Worm (Caenorhabditis elegans) whole organism, L4 larva: ENCODE data around the gene fce-2.

Source experiments
- D1046.2 ChIP-seq: fragments of 200-800 bp; sonication (Bioruptor generic); IDR thresholded peaks from 2 replicates; pipeline ENCODE4 v1.3.6; 2022; ENCODE audit warnings: missing genetic modification characterization, missing compliant biosample characterization
- F26F4.8 ChIP-seq: fragments of 200-800 bp; sonication (Bioruptor generic); conservative IDR thresholded peaks from 2 replicates; pipeline ENCODE4 v1.3.6; 2022; ENCODE audit warnings: missing genetic modification characterization, missing compliant biosample characterization
- F37D6.2 ChIP-seq: sonication (generic microtip); optimal IDR thresholded peaks from 2 replicates; lab custom pipeline; 2016; ENCODE audit warnings: mild to moderate bottlenecking, missing genetic modification characterization, missing compliant biosample characterization
- T26A8.4 ChIP-seq: fragments of 200-800 bp; sonication (Bioruptor generic); IDR thresholded peaks from 2 replicates; pipeline ENCODE4 v1.3.6; 2022; ENCODE audit warnings: missing genetic modification characterization, missing compliant biosample characterization
- Y105C5A.15 ChIP-seq: fragments of 200-800 bp; sonication (Bioruptor generic); IDR thresholded peaks from 2 replicates; pipeline ENCODE4 v1.3.6; 2022; ENCODE audit warnings: missing genetic modification characterization, missing compliant biosample characterization
- aha-1 ChIP-seq: fragments of 150-350 bp; peaks from one replicate; lab custom pipeline; 2014; ENCODE audit warnings: missing biosample characterization, missing genetic modification characterization
- attf-4 ChIP-seq: sonication (generic microtip); optimal IDR thresholded peaks from 3 replicates; lab custom pipeline; 2017; ENCODE audit warnings: missing biosample characterization, missing genetic modification characterization
- ceh-20 ChIP-seq: fragments of 200-800 bp; sonication (Bioruptor generic); IDR thresholded peaks from 2 replicates; pipeline ENCODE4 v1.3.6; 2022; ENCODE audit warnings: missing genetic modification reagents, missing genetic modification characterization, missing compliant biosample characterization
- daf-16 ChIP-seq, 3 experiments: sonication (generic microtip); optimal IDR thresholded peaks; 2 replicates each; lab custom pipeline; 2016 to 2017; ENCODE audit warnings: missing genetic modification characterization in 3 of 3, missing genetic modification reagents in 3 of 3, mild to moderate bottlenecking in 2 of 3, missing compliant biosample characterization in 2 of 3, missing biosample characterization in 1 of 3, moderate library complexity in 1 of 3
- dmd-6 ChIP-seq: fragments of 200-800 bp; sonication (Bioruptor generic); IDR thresholded peaks from 2 replicates; pipeline ENCODE4 v1.3.6; 2022; ENCODE audit warnings: missing genetic modification reagents, missing genetic modification characterization, missing compliant biosample characterization
- dmd-8 ChIP-seq: fragments of 200-800 bp; sonication (Bioruptor generic); IDR thresholded peaks from 2 replicates; pipeline ENCODE4 v1.3.6; 2022; ENCODE audit warnings: missing genetic modification characterization, missing compliant biosample characterization
- dpl-1 ChIP-seq: fragments of 150-350 bp; optimal IDR thresholded peaks from 2 replicates; lab custom pipeline; 2014; ENCODE audit warnings: missing biosample characterization, missing genetic modification reagents, missing genetic modification characterization
- duxl-1 ChIP-seq: sonication (generic microtip); optimal IDR thresholded peaks from 2 replicates; lab custom pipeline; 2016; ENCODE audit warnings: mild to moderate bottlenecking, missing genetic modification characterization, moderate library complexity, missing compliant biosample characterization; ENCODE audit not compliant: poor library complexity
- dve-1 ChIP-seq: sonication (generic microtip); optimal IDR thresholded peaks from 2 replicates; lab custom pipeline; 2017; ENCODE audit warnings: antibody characterized with exemption, mild to moderate bottlenecking, missing genetic modification characterization, missing compliant biosample characterization; ENCODE audit not compliant: insufficient read depth
- egl-43 ChIP-seq: fragments of 200-800 bp; sonication (Bioruptor generic); IDR thresholded peaks from 2 replicates; pipeline ENCODE4 v1.3.6; 2022; ENCODE audit warnings: missing genetic modification reagents, missing genetic modification characterization, missing compliant biosample characterization
- fkh-10 ChIP-seq: fragments of 150-350 bp; optimal IDR thresholded peaks from 2 replicates; lab custom pipeline; 2014; ENCODE audit warnings: missing biosample characterization, missing genetic modification reagents, missing genetic modification characterization
- hif-1 ChIP-seq, 2 experiments: sonication (generic microtip); optimal IDR thresholded peaks; 2 replicates each; lab custom pipeline; 2016 to 2017; ENCODE audit warnings: missing compliant biosample characterization in 2 of 2, missing genetic modification characterization in 2 of 2, missing genetic modification reagents in 2 of 2, missing genotype in 2 of 2, mild to moderate bottlenecking in 1 of 2
- hlh-11 ChIP-seq: fragments of 200-800 bp; sonication (Bioruptor generic); optimal IDR thresholded peaks from 2 replicates; lab custom pipeline; 2018; ENCODE audit warnings: mild to moderate bottlenecking, missing genetic modification characterization, missing compliant biosample characterization
- hlh-30 ChIP-seq: sonication (generic microtip); optimal IDR thresholded peaks from 2 replicates; lab custom pipeline; 2017; ENCODE audit warnings: antibody characterized with exemption, mild to moderate bottlenecking, missing genetic modification characterization, missing compliant biosample characterization; ENCODE audit not compliant: insufficient read depth
- hmg-1.1 ChIP-seq: fragments of 200-800 bp; sonication (Bioruptor generic); IDR thresholded peaks from 2 replicates; pipeline ENCODE4 v1.3.6; 2022; ENCODE audit warnings: missing genetic modification reagents, missing genetic modification characterization, missing compliant biosample characterization
- lin-15B ChIP-seq: fragments of 150-350 bp; sonication (generic microtip); optimal IDR thresholded peaks from 3 replicates; lab custom pipeline; 2014; ENCODE audit warnings: missing biosample characterization, missing genetic modification characterization
- lin-29 ChIP-seq: fragments of 200-800 bp; sonication (Bioruptor generic); IDR thresholded peaks from 2 replicates; pipeline ENCODE4 v1.3.6; 2022; ENCODE audit warnings: missing genetic modification reagents, missing genetic modification characterization, missing compliant biosample characterization
- lin-38 ChIP-seq: fragments of 200-800 bp; sonication (Bioruptor generic); IDR thresholded peaks from 2 replicates; pipeline ENCODE4 v1.3.6; 2022; ENCODE audit warnings: missing genetic modification reagents, missing genetic modification characterization, missing compliant biosample characterization
- lsy-2 ChIP-seq, 2 experiments: fragments of 150-350 bp in 1 of 2; sonication (generic microtip) in 1 of 2; optimal IDR thresholded peaks; 2 replicates each; lab custom pipeline; 2014 to 2017; ENCODE audit warnings: missing biosample characterization in 2 of 2, missing genetic modification characterization in 2 of 2
- madf-9 ChIP-seq: fragments of 200-800 bp; sonication (Bioruptor generic); conservative IDR thresholded peaks from 2 replicates; pipeline ENCODE4 v1.3.6; 2022; ENCODE audit warnings: missing genetic modification reagents, missing genetic modification characterization, missing compliant biosample characterization
- mdl-1 ChIP-seq, 2 experiments: fragments of 150-350 bp in 1 of 2; sonication (generic microtip) in 1 of 2; optimal IDR thresholded peaks; 2 replicates each; lab custom pipeline; 2014 to 2017; ENCODE audit warnings: missing biosample characterization in 2 of 2, missing genetic modification characterization in 2 of 2
- mep-1 ChIP-seq: fragments of 150-350 bp; sonication (generic microtip); optimal IDR thresholded peaks from 3 replicates; lab custom pipeline; 2014; ENCODE audit warnings: missing biosample characterization, missing genetic modification characterization
- mes-2 ChIP-seq: sonication (generic microtip); optimal IDR thresholded peaks from 2 replicates; lab custom pipeline; 2016; ENCODE audit warnings: missing genotype, mild to moderate bottlenecking, missing genetic modification characterization, missing compliant biosample characterization; ENCODE audit not compliant: poor library complexity, severe bottlenecking
- mxl-3 ChIP-seq: fragments of 200-800 bp; sonication (Bioruptor generic); optimal IDR thresholded peaks from 2 replicates; lab custom pipeline; 2018; ENCODE audit warnings: mild to moderate bottlenecking, missing genetic modification characterization, missing compliant biosample characterization
- nhr-102 ChIP-seq: sonication (generic microtip); optimal IDR thresholded peaks from 2 replicates; lab custom pipeline; 2016; ENCODE audit warnings: mild to moderate bottlenecking, missing genetic modification characterization, moderate library complexity, missing compliant biosample characterization
- nhr-28 ChIP-seq: fragments of 150-350 bp; optimal IDR thresholded peaks from 2 replicates; lab custom pipeline; 2014; ENCODE audit warnings: missing biosample characterization, missing genetic modification characterization
- nhr-41 ChIP-seq: fragments of 200-800 bp; sonication (Bioruptor generic); IDR thresholded peaks from 2 replicates; pipeline ENCODE4 v1.3.6; 2022; ENCODE audit warnings: missing genetic modification reagents, missing genetic modification characterization, missing compliant biosample characterization
- nhr-48 ChIP-seq: sonication (generic microtip); optimal IDR thresholded peaks from 2 replicates; lab custom pipeline; 2016; ENCODE audit warnings: mild to moderate bottlenecking, missing genetic modification characterization, missing compliant biosample characterization
- nhr-6 ChIP-seq: fragments of 150-350 bp; optimal IDR thresholded peaks from 2 replicates; lab custom pipeline; 2014; ENCODE audit warnings: missing biosample characterization, missing genetic modification characterization
- nhr-76 ChIP-seq: fragments of 150-350 bp; optimal IDR thresholded peaks from 2 replicates; lab custom pipeline; 2014; ENCODE audit warnings: missing biosample characterization, missing genetic modification characterization
- pqm-1 ChIP-seq: sonication (generic microtip); optimal IDR thresholded peaks from 2 replicates; lab custom pipeline; 2017; ENCODE audit warnings: missing biosample characterization, missing genetic modification characterization
- rbr-2 ChIP-seq: sonication (generic microtip); optimal IDR thresholded peaks from 2 replicates; lab custom pipeline; 2016; ENCODE audit warnings: missing genotype, missing genetic modification characterization, missing compliant biosample characterization
- sdz-12 ChIP-seq: fragments of 200-800 bp; sonication (Bioruptor generic); optimal IDR thresholded peaks from 2 replicates; lab custom pipeline; 2018; ENCODE audit warnings: mild to moderate bottlenecking, missing genetic modification characterization, missing compliant biosample characterization
- set-16 ChIP-seq: fragments of 200-800 bp; sonication (Bioruptor generic); IDR thresholded peaks from 2 replicates; pipeline ENCODE4 v1.3.6; 2022; ENCODE audit warnings: missing genetic modification reagents, missing genetic modification characterization, missing compliant biosample characterization
- snpc-1.2 ChIP-seq: fragments of 200-800 bp; sonication (Bioruptor generic); IDR thresholded peaks from 2 replicates; pipeline ENCODE4 v1.3.6; 2022; ENCODE audit warnings: missing genetic modification reagents, missing genetic modification characterization, missing compliant biosample characterization
- spr-3 ChIP-seq: fragments of 200-800 bp; sonication (Bioruptor generic); optimal IDR thresholded peaks from 2 replicates; lab custom pipeline; 2018; ENCODE audit warnings: mild to moderate bottlenecking, missing genetic modification characterization, missing compliant biosample characterization
- tag-97 ChIP-seq: fragments of 200-800 bp; sonication (Bioruptor generic); IDR thresholded peaks from 2 replicates; pipeline ENCODE4 v1.3.6; 2022; ENCODE audit warnings: missing genetic modification characterization, missing compliant biosample characterization
- unc-130 ChIP-seq: sonication (generic microtip); optimal IDR thresholded peaks from 2 replicates; lab custom pipeline; 2016; ENCODE audit warnings: missing genetic modification reagents, missing genetic modification characterization, missing compliant biosample characterization
- zfp-3 ChIP-seq: fragments of 200-800 bp; sonication (Bioruptor generic); conservative IDR thresholded peaks from 2 replicates; pipeline ENCODE4 v1.3.6; 2022; ENCODE audit warnings: missing genetic modification reagents, missing genetic modification characterization, missing compliant biosample characterization

Gene fce-2

DNA sequence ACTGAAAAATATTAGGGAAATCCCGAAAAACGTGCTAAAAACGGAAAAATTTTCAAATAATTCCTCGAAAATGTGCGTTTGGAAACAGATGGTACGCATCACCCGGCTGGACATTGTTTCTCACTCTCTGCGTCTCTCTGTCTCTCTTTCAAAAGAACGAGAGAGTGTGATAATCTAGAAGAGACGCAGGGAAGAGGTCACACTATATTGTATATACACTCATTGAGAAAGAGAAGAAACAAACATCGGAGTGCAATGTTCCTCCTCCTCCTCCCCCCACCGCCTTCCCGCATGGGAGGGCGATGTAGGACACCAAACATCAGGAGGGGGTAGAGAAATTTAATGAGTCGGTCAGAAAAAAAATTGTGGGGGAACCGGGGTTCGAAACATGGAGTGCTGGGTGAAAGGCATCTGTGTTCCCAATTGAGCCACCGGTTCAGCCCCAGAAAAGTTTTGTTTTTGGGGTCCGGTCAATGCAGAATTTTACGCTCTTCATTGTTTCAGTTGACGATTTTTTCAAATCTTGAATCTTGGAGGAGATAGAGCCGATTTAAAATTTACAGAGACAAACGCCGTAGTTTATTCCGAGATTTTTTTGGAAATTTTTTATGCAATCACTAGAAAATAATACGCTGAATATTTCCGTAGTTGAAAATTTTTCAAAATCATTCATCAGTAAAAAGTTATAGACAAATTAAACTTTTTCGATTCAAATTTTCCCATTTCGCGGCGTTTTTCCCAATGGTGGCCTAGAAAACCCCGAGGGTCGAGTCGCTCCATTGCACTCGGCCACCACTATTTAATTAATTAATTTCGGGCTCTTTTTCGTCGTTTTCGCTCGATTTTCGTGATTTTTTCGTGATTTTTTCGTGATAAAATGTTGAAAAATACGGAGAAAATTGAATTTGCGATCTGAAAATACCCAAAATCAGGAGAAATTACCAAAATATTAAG is 595 bp upstream of the fce-2 start:
- TF ChIP-seq F26F4.8 (GFP tag; lab: Robert Waterston, UW) (0 out of 2 replicates have a peak, but pooled peaks have one; percentile 26), dpl-1 (GFP tag; lab: Kevin White, UChicago) (peak; percentile 90), hlh-11 (peak; percentile 88), fkh-10 (GFP tag; lab: Kevin White, UChicago) (peak; percentile 10), nhr-41 (GFP tag; lab: Robert Waterston, UW) (0 out of 2 replicates have a peak, but pooled peaks have one; percentile 44), snpc-1.2 (GFP tag; lab: Robert Waterston, UW) (no peak), hlh-30 (tag; lab: Kevin White, UChicago) (peak; percentile 71), mxl-3 (GFP tag; lab: Kevin White, UChicago) (peak; percentile 53), dmd-6 (GFP tag; lab: Robert Waterston, UW) (peak; percentile 67), nhr-102 (tag; lab: Kevin White, UChicago) (peak; percentile 16), daf-16 (GFP tag; optimal IDR thresholded peaks at IDR 0.05; lab: Kevin White, UChicago) (no peak), daf-16 (tag; optimal IDR thresholded peaks at IDR 0.05; lab: Kevin White, UChicago) (peak; percentile 86), nhr-6 (tag; lab: Kevin White, UChicago) (peak; percentile 49), nhr-48 (peak; percentile 38), mes-2 (tag; lab: Kevin White, UChicago) (peak; percentile 95), nhr-76 (tag; lab: Kevin White, UChicago) (no peak), mdl-1 (tag; optimal IDR thresholded peaks at IDR 0.05; lab: Kevin White, UChicago) (peak; percentile 24 to 71), hmg-1.1 (GFP tag; lab: Robert Waterston, UW) (peak; percentile 58; the same call in 1 of the 2 replicates), aha-1 (tag; lab: Kevin White, UChicago) (peak; percentile 81), unc-130 (GFP tag; lab: Kevin White, UChicago) (peak; percentile 58), Y105C5A.15 (no peak), pqm-1 (tag; lab: Kevin White, UChicago) (peak; percentile 2), spr-3 (GFP tag; lab: Kevin White, UChicago) (peak; percentile 51), sdz-12 (no peak), D1046.2 (GFP tag; lab: Robert Waterston, UW) (no peak), dve-1 (peak; percentile 77), nhr-28 (tag; lab: Kevin White, UChicago) (peak; percentile 60), lin-15B (no peak), ceh-20 (GFP tag; lab: Robert Waterston, UW) (0 out of 2 replicates have a peak, but pooled peaks have one; percentile 10), rbr-2 (tag; lab: Kevin White, UChicago) (peak; percentile 0), mep-1 (tag; lab: Kevin White, UChicago) (peak; percentile 55), tag-97 (GFP tag; lab: Robert Waterston, UW) (no peak), attf-4 (no peak), lsy-2 (tag; optimal IDR thresholded peaks at IDR 0.05; lab: Kevin White, UChicago) (peak in 1 of 2 experiments; percentile 36), F37D6.2 (tag; lab: Kevin White, UChicago) (no peak), madf-9 (no peak), T26A8.4 (GFP tag; lab: Robert Waterston, UW) (no peak), hif-1 (tag; optimal IDR thresholded peaks at IDR 0.05; lab: Kevin White, UChicago) (peak in 1 of 2 experiments; percentile 56), egl-43 (GFP tag; lab: Robert Waterston, UW) (0 out of 2 replicates have a peak, but pooled peaks have one; percentile 25), zfp-3 (GFP tag; lab: Robert Waterston, UW) (no peak), lin-29 (GFP tag; lab: Robert Waterston, UW) (no peak), dmd-8 (GFP tag; lab: Robert Waterston, UW) (0 out of 2 replicates have a peak, but pooled peaks have one; percentile 24), set-16 (GFP tag; lab: Robert Waterston, UW) (0 out of 2 replicates have a peak, but pooled peaks have one; percentile 18), duxl-1 (tag; lab: Kevin White, UChicago) (peak; percentile 70), lin-38 (GFP tag; lab: Robert Waterston, UW) (peak; percentile 62)
- TF ChIP-seq, all 104 proteins: peak for 31
